Worm (Caenorhabditis elegans): ENCODE results near the gene srbc-40.

The srbc-40 gene

ce11 chrV:719731-720130 is at the start of gene srbc-40:
TSS of gene srbc-40 (minus strand) at chrV:719831.
- TF ChIP-seq hmbx-1 (tag; optimal IDR thresholded peaks at IDR 0.05) (no peak), pes-1 (GFP tag; IDR thresholded peaks at IDR 0.05) (no peak), scrt-1 (GFP tag; IDR thresholded peaks at IDR 0.05) (no peak), tra-4 (tag; optimal IDR thresholded peaks at IDR 0.05) (no peak), hnd-1 (tag; optimal IDR thresholded peaks at IDR 0.05) (no peak), ets-7 (tag; optimal IDR thresholded peaks at IDR 0.05) (no peak), B0310.2 (tag; optimal IDR thresholded peaks at IDR 0.05) (no peak), ama-1 (optimal IDR thresholded peaks at IDR 0.05) (no peak), aly-1 (tag; optimal IDR thresholded peaks at IDR 0.05) (no peak), ceh-13 (GFP tag; optimal IDR thresholded peaks at IDR 0.05) (no peak), ceh-36 (tag; optimal IDR thresholded peaks at IDR 0.05) (no peak), tbx-11 (GFP tag; IDR thresholded peaks at IDR 0.05) (no peak), hmg-4 (GFP tag; optimal IDR thresholded peaks at IDR 0.05) (no peak), F13C5.2 (tag; optimal IDR thresholded peaks at IDR 0.05) (no peak), flt-1 (GFP tag; IDR thresholded peaks at IDR 0.05) (no peak), sea-1 (GFP tag; conservative IDR thresholded peaks at IDR 0.05) (no peak), tbx-37 (GFP tag; conservative IDR thresholded peaks at IDR 0.05) (no peak)

- TF ChIP-seq B0310.2 (tag; optimal IDR thresholded peaks at IDR 0.05), result no peak
Measured at ce11 chrV:764732-765131, 45.1 kb upstream of the srbc-40 start, which contains the start of gene str-238. TSS of gene str-238 (plus strand) at chrV:765032.

ce11 chrV:762340-762739 is 42.7 kb upstream of the srbc-40 start, which contains the start of gene srp-2:
TSS of gene srp-2 (plus strand) at chrV:762640.
- no peak for TF ChIP-seq scrt-1 (GFP tag; IDR thresholded peaks at IDR 0.05)
- TF ChIP-seq tra-4 (tag; optimal IDR thresholded peaks at IDR 0.05), result no peak
- TF ChIP-seq flt-1 (GFP tag; IDR thresholded peaks at IDR 0.05), result no peak
- no peak for TF ChIP-seq ets-7 (tag; optimal IDR thresholded peaks at IDR 0.05)
- no peak for TF ChIP-seq tbx-11 (GFP tag; IDR thresholded peaks at IDR 0.05)
- TF ChIP-seq hnd-1 (tag; optimal IDR thresholded peaks at IDR 0.05), result no peak
- TF ChIP-seq F13C5.2 (tag; optimal IDR thresholded peaks at IDR 0.05), result no peak
- TF ChIP-seq ceh-13 (GFP tag; optimal IDR thresholded peaks at IDR 0.05), result no peak

ce11 chrV:761882-762281 is 42.3 kb upstream of the srbc-40 start, which contains the start of gene C05E4.12:
TSS of gene C05E4.12 (minus strand) at chrV:761982.
- TF ChIP-seq hnd-1 (tag; optimal IDR thresholded peaks at IDR 0.05), result no peak
- no peak for TF ChIP-seq ceh-36 (tag; optimal IDR thresholded peaks at IDR 0.05)
- no peak for TF ChIP-seq aly-1 (tag; optimal IDR thresholded peaks at IDR 0.05)
- no peak for TF ChIP-seq tra-4 (tag; optimal IDR thresholded peaks at IDR 0.05)
- no peak for TF ChIP-seq hmbx-1 (tag; optimal IDR thresholded peaks at IDR 0.05)
- TF ChIP-seq pes-1 (GFP tag; IDR thresholded peaks at IDR 0.05), result no peak
- TF ChIP-seq tbx-11 (GFP tag; IDR thresholded peaks at IDR 0.05), result no peak

- TF ChIP-seq tbx-37 (GFP tag; conservative IDR thresholded peaks at IDR 0.05) (no peak), tra-4 (tag; optimal IDR thresholded peaks at IDR 0.05) (no peak), ceh-36 (tag; optimal IDR thresholded peaks at IDR 0.05) (no peak), B0310.2 (tag; optimal IDR thresholded peaks at IDR 0.05) (no peak), pes-1 (GFP tag; IDR thresholded peaks at IDR 0.05) (no peak), hmbx-1 (tag; optimal IDR thresholded peaks at IDR 0.05) (no peak), ama-1 (optimal IDR thresholded peaks at IDR 0.05) (no peak), tbx-11 (GFP tag; IDR thresholded peaks at IDR 0.05) (no peak), ets-7 (tag; optimal IDR thresholded peaks at IDR 0.05) (no peak), flt-1 (GFP tag; IDR thresholded peaks at IDR 0.05) (no peak), scrt-1 (GFP tag; IDR thresholded peaks at IDR 0.05) (no peak), sea-1 (GFP tag; conservative IDR thresholded peaks at IDR 0.05) (no peak), aly-1 (tag; optimal IDR thresholded peaks at IDR 0.05) (no peak), F13C5.2 (tag; optimal IDR thresholded peaks at IDR 0.05) (no peak), ceh-13 (GFP tag; optimal IDR thresholded peaks at IDR 0.05) (no peak)
Measured at ce11 chrV:761235-761634, 41.6 kb upstream of the srbc-40 start, which contains the start of gene C05E4.15. TSS of gene C05E4.15 (minus strand) at chrV:761335.

- TF ChIP-seq hnd-1 (tag; optimal IDR thresholded peaks at IDR 0.05), result no peak
- TF ChIP-seq scrt-1 (GFP tag; IDR thresholded peaks at IDR 0.05), result no peak
- no peak for TF ChIP-seq hmbx-1 (tag; optimal IDR thresholded peaks at IDR 0.05)
Measured at ce11 chrV:756169-756568, 36.5 kb upstream of the srbc-40 start, which contains the start of gene str-20. TSS of gene str-20 (plus strand) at chrV:756469.

- TF ChIP-seq ets-7 (tag; optimal IDR thresholded peaks at IDR 0.05) (no peak), hmg-4 (GFP tag; optimal IDR thresholded peaks at IDR 0.05) (no peak), hmbx-1 (tag; optimal IDR thresholded peaks at IDR 0.05) (no peak), pes-1 (GFP tag; IDR thresholded peaks at IDR 0.05) (no peak), scrt-1 (GFP tag; IDR thresholded peaks at IDR 0.05) (no peak), hnd-1 (tag; optimal IDR thresholded peaks at IDR 0.05) (no peak)
Measured at ce11 chrV:752679-753333, 33.2 kb upstream of the srbc-40 start, which contains the start of the genes str-262 and srp-1. TSS of gene str-262 (minus strand) at chrV:752779. TSS of gene srp-1 (plus strand) at chrV:753283.

- TF ChIP-seq hmg-4 (GFP tag; optimal IDR thresholded peaks at IDR 0.05) (no peak), pes-1 (GFP tag; IDR thresholded peaks at IDR 0.05) (no peak), ets-7 (tag; optimal IDR thresholded peaks at IDR 0.05) (no peak), tbx-37 (GFP tag; conservative IDR thresholded peaks at IDR 0.05) (no peak), sea-1 (GFP tag; conservative IDR thresholded peaks at IDR 0.05) (no peak), tbx-11 (GFP tag; IDR thresholded peaks at IDR 0.05) (no peak), ceh-36 (tag; optimal IDR thresholded peaks at IDR 0.05) (no peak), ceh-13 (GFP tag; optimal IDR thresholded peaks at IDR 0.05) (no peak), ama-1 (optimal IDR thresholded peaks at IDR 0.05) (no peak), hmbx-1 (tag; optimal IDR thresholded peaks at IDR 0.05) (no peak), scrt-1 (GFP tag; IDR thresholded peaks at IDR 0.05) (no peak), F13C5.2 (tag; optimal IDR thresholded peaks at IDR 0.05) (no peak), hnd-1 (tag; optimal IDR thresholded peaks at IDR 0.05) (no peak), tra-4 (tag; optimal IDR thresholded peaks at IDR 0.05) (no peak), flt-1 (GFP tag; IDR thresholded peaks at IDR 0.05) (no peak)
Measured at ce11 chrV:748044-748443, 28.4 kb upstream of the srbc-40 start, which contains the start of gene sri-4. TSS of gene sri-4 (plus strand) at chrV:748344.

Measured in whole organism, early embryonic.